Fruit fly (Drosophila melanogaster) whole organism, prepupa: ENCODE measurements around the gene beta4GalT7.

ENCODE experiments used
- CG10669 ChIP-seq: fragments of 200-800 bp; sonication (Bioruptor generic); optimal IDR thresholded peaks from 3 replicates; lab custom pipeline; 2018; ENCODE audit warnings: missing biosample characterization, mild to moderate bottlenecking, missing genetic modification characterization, moderate library complexity
- CG11294 ChIP-seq: fragments of 200-800 bp; sonication (Bioruptor generic); IDR thresholded peaks from 2 replicates; pipeline ENCODE4 v1.3.6; 2022; ENCODE audit warnings: missing biosample characterization, missing genetic modification characterization
- CG11762 ChIP-seq: fragments of 200-800 bp; sonication (Bioruptor generic); optimal IDR thresholded peaks from 3 replicates; lab custom pipeline; 2016; ENCODE audit warnings: missing biosample characterization, missing genetic modification characterization; ENCODE audit not compliant: insufficient read depth
- CG11902 ChIP-seq: fragments of 200-800 bp; sonication (Bioruptor generic); optimal IDR thresholded peaks from 3 replicates; lab custom pipeline; 2016; ENCODE audit warnings: missing biosample characterization, missing genetic modification characterization
- CG15336 ChIP-seq: fragments of 200-800 bp; sonication (Bioruptor generic); IDR thresholded peaks from 2 replicates; pipeline ENCODE4 v1.3.6; 2022; ENCODE audit warnings: missing biosample characterization, missing genetic modification characterization
- CG31627 ChIP-seq: fragments of 200-800 bp; sonication (Bioruptor generic); optimal IDR thresholded peaks from 3 replicates; lab custom pipeline; 2016; ENCODE audit warnings: missing biosample characterization, missing genetic modification characterization
- CG32006 ChIP-seq: fragments of 200-800 bp; sonication (Bioruptor generic); optimal IDR thresholded peaks from 3 replicates; lab custom pipeline; 2017; ENCODE audit warnings: missing biosample characterization, mild to moderate bottlenecking, missing genetic modification characterization
- CG34406 ChIP-seq: fragments of 200-800 bp; sonication (Bioruptor generic); optimal IDR thresholded peaks from 3 replicates; lab custom pipeline; 2016; ENCODE audit warnings: missing biosample characterization, missing genetic modification characterization
- CG3919 ChIP-seq: fragments of 200-800 bp; sonication (Bioruptor generic); optimal IDR thresholded peaks from 3 replicates; lab custom pipeline; 2016; ENCODE audit warnings: missing biosample characterization, missing genetic modification characterization
- CG4318 ChIP-seq: fragments of 200-800 bp; sonication (Bioruptor generic); optimal IDR thresholded peaks from 3 replicates; lab custom pipeline; 2017; ENCODE audit warnings: missing biosample characterization, mild to moderate bottlenecking, missing genetic modification characterization
- CG6163 ChIP-seq: fragments of 200-800 bp; sonication (Bioruptor generic); IDR thresholded peaks from 3 replicates; pipeline ENCODE4 v1.3.6; 2022; ENCODE audit warnings: missing biosample characterization, missing genetic modification characterization
- CG6792 ChIP-seq: fragments of 200-800 bp; sonication (Bioruptor generic); optimal IDR thresholded peaks from 3 replicates; lab custom pipeline; 2016; ENCODE audit warnings: missing biosample characterization, missing genetic modification characterization
- CG6808 ChIP-seq: fragments of 200-800 bp; sonication (Bioruptor generic); optimal IDR thresholded peaks from 3 replicates; lab custom pipeline; 2017; ENCODE audit warnings: missing biosample characterization, missing genetic modification characterization, mild to moderate bottlenecking, moderate library complexity, missing genetic modification reagents
- CG6854 ChIP-seq: fragments of 200-800 bp; sonication (Bioruptor generic); optimal IDR thresholded peaks from 2 replicates; lab custom pipeline; 2017; ENCODE audit warnings: missing biosample characterization, mild to moderate bottlenecking, missing genetic modification characterization
- CG8119 ChIP-seq: fragments of 200-800 bp; sonication (Bioruptor generic); IDR thresholded peaks from 3 replicates; pipeline ENCODE4 v1.3.6; 2022; ENCODE audit warnings: missing biosample characterization, missing genetic modification characterization
- CG8319 ChIP-seq: fragments of 200-800 bp; sonication (Bioruptor generic); optimal IDR thresholded peaks from 3 replicates; lab custom pipeline; 2016; ENCODE audit warnings: missing biosample characterization, missing genetic modification characterization
- CG8632 ChIP-seq: fragments of 200-800 bp; sonication (Bioruptor generic); optimal IDR thresholded peaks from 3 replicates; lab custom pipeline; 2016; ENCODE audit warnings: missing biosample characterization, missing genetic modification characterization
- Eip75B ChIP-seq: fragments of 200-800 bp; sonication (Bioruptor generic); optimal IDR thresholded peaks from 3 replicates; lab custom pipeline; 2016; ENCODE audit warnings: missing biosample characterization, missing genetic modification characterization
- Eip78C ChIP-seq: fragments of 200-800 bp; sonication (Bioruptor generic); peaks from one replicate; lab custom pipeline; 2016; ENCODE audit warnings: missing biosample characterization, missing genetic modification characterization
- Eip93F ChIP-seq: fragments of 200-800 bp; sonication (Bioruptor generic); optimal IDR thresholded peaks from 2 replicates; lab custom pipeline; 2016; ENCODE audit warnings: missing biosample characterization, mild to moderate bottlenecking, missing genetic modification characterization
- Ets21C ChIP-seq: fragments of 200-800 bp; sonication (Bioruptor generic); optimal IDR thresholded peaks from 3 replicates; lab custom pipeline; 2016; ENCODE audit warnings: missing biosample characterization, missing genetic modification characterization
- Gug ChIP-seq: fragments of 200-800 bp; sonication (Bioruptor generic); IDR thresholded peaks from 2 replicates; pipeline ENCODE4 v1.3.6; 2022; ENCODE audit warnings: missing biosample characterization, missing genetic modification characterization
- Hr38 ChIP-seq: sonication (Bioruptor generic); optimal IDR thresholded peaks from 2 replicates; lab custom pipeline; 2016; ENCODE audit warnings: missing biosample characterization, missing genetic modification characterization
- Hr4 ChIP-seq: fragments of 200-800 bp; sonication (Bioruptor generic); optimal IDR thresholded peaks from 3 replicates; lab custom pipeline; 2016; ENCODE audit warnings: missing biosample characterization, missing genetic modification characterization
- Met ChIP-seq: fragments of 200-800 bp; sonication (Bioruptor generic); optimal IDR thresholded peaks from 3 replicates; lab custom pipeline; 2016; ENCODE audit warnings: missing biosample characterization, missing genetic modification characterization
- Smox ChIP-seq: fragments of 200-800 bp; sonication (Bioruptor generic); optimal IDR thresholded peaks from 3 replicates; lab custom pipeline; 2016; ENCODE audit warnings: missing biosample characterization, missing genetic modification characterization
- Sox102F ChIP-seq: fragments of 200-800 bp; sonication (Bioruptor generic); optimal IDR thresholded peaks from 2 replicates; lab custom pipeline; 2016; ENCODE audit warnings: missing biosample characterization, mild to moderate bottlenecking, missing genetic modification characterization
- Sox14 ChIP-seq: fragments of 200-800 bp; sonication (Bioruptor generic); optimal IDR thresholded peaks from 3 replicates; lab custom pipeline; 2016; ENCODE audit warnings: missing biosample characterization, missing genetic modification characterization
- Sox15 ChIP-seq: fragments of 200-800 bp; sonication (Bioruptor generic); optimal IDR thresholded peaks from 3 replicates; lab custom pipeline; 2016; ENCODE audit warnings: missing biosample characterization, missing genetic modification characterization
- acj6 ChIP-seq: fragments of 200-800 bp; sonication (Bioruptor generic); optimal IDR thresholded peaks from 3 replicates; lab custom pipeline; 2016; ENCODE audit warnings: missing biosample characterization, missing genetic modification characterization
- cyc ChIP-seq: fragments of 200-800 bp; sonication (Bioruptor generic); optimal IDR thresholded peaks from 3 replicates; lab custom pipeline; 2016; ENCODE audit warnings: missing biosample characterization, missing genetic modification characterization
- dac ChIP-seq: fragments of 200-800 bp; sonication (Bioruptor generic); optimal IDR thresholded peaks from 2 replicates; lab custom pipeline; 2017; ENCODE audit warnings: missing biosample characterization, mild to moderate bottlenecking, missing genetic modification characterization
- dsx ChIP-seq: fragments of 200-800 bp; optimal IDR thresholded peaks from 3 replicates; lab custom pipeline; 2019; ENCODE audit warnings: missing biosample characterization, mild to moderate bottlenecking, missing genetic modification characterization, moderate library complexity; ENCODE audit not compliant: poor library complexity, severe bottlenecking
- eg ChIP-seq: fragments of 200-800 bp; sonication (Bioruptor generic); IDR thresholded peaks from 3 replicates; pipeline ENCODE4 v1.3.6; 2022; ENCODE audit warnings: missing biosample characterization, missing genetic modification characterization
- fd85E ChIP-seq: fragments of 200-800 bp; sonication (Bioruptor generic); optimal IDR thresholded peaks from 3 replicates; lab custom pipeline; 2016; ENCODE audit warnings: missing biosample characterization, missing genetic modification characterization
- fkh ChIP-seq: fragments of 200-800 bp; sonication (Bioruptor generic); optimal IDR thresholded peaks from 3 replicates; lab custom pipeline; 2017; ENCODE audit warnings: missing biosample characterization, mild to moderate bottlenecking, missing genetic modification characterization, moderate library complexity
- pdm3 ChIP-seq: fragments of 200-800 bp; sonication (Bioruptor generic); optimal IDR thresholded peaks from 3 replicates; lab custom pipeline; 2016; ENCODE audit warnings: missing biosample characterization, missing genetic modification characterization
- ss ChIP-seq, 2 experiments: fragments of 200-800 bp; sonication (Bioruptor generic); optimal IDR thresholded peaks; 2 replicates in 1 of 2; 3 replicates in 1 of 2; lab custom pipeline; 2017 to 2018; ENCODE audit warnings: mild to moderate bottlenecking in 2 of 2, missing biosample characterization in 2 of 2, missing genetic modification characterization in 2 of 2, moderate library complexity in 1 of 2
- svp ChIP-seq: fragments of 200-800 bp; sonication (Bioruptor generic); peaks from one replicate; lab custom pipeline; 2016; ENCODE audit warnings: missing biosample characterization, missing genetic modification characterization
- topi ChIP-seq: fragments of 200-800 bp; sonication (Bioruptor generic); optimal IDR thresholded peaks from 3 replicates; lab custom pipeline; 2016; ENCODE audit warnings: missing biosample characterization, missing genetic modification characterization
- vri ChIP-seq: fragments of 200-800 bp; sonication (Bioruptor generic); optimal IDR thresholded peaks from 3 replicates; lab custom pipeline; 2016; ENCODE audit warnings: missing biosample characterization, mild to moderate bottlenecking, missing genetic modification characterization

beta4GalT7 gene

DNA sequence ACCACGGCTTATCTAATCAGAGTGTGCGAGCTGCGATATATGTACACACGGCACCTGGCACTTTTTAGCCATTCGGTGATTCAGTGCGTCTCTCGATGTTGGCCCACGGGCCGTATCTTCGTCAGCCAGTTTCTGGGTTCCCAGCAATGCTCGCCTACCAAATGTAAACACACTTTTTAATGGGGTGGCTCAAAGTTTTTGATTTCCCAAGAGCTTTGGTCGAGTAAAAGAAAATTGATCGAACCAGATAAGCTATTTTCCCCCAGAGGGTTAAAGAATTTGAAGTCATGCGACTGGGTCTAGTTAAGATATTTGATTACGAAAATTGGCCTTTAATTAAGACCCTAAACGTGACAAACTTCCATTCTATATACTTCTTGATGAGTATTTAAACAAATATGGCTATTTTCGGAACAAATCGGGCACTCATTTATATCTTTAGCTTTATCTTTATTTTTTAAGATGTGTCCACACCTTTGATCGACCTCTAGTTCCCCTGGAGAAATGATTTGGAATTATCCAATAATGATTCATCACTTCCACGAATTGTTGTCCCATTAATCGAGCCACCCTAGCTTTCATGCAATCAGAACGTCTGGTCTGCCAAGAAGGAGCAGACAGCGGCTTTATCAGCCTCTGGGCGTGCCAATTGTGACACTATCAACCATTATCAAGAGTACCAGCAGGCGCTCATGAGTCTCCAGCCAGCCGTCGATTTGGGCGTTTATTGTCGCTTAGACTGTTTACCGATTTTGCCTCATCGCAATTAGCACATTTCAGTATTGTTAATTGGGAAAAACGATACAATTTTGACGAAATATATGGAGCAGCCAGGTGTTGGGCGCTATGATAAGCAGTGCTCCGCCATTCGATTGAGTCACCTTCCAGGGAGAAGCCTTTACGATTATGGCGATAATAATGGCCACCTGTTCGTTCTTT, 4.5 kb downstream of the beta4GalT7 start (continued):
- TF ChIP-seq CG31627 (peak; percentile 52), CG34406 (no peak), acj6 (GFP tag; lab: Kevin White, UChicago) (no peak), eg (GFP tag; lab: Robert Waterston, UW) (no peak), CG8632 (GFP tag; lab: Kevin White, UChicago) (no peak), fd85E (GFP tag; lab: Kevin White, UChicago) (no peak), CG3919 (GFP tag; lab: Kevin White, UChicago) (no peak), Gug (GFP tag; lab: Robert Waterston, UW) (no peak), Sox102F (GFP tag; lab: Kevin White, UChicago) (no peak), CG11294 (GFP tag; lab: Robert Waterston, UW) (no peak), Sox14 (GFP tag; lab: Kevin White, UChicago) (peak; percentile 64), CG6854 (GFP tag; lab: Kevin White, UChicago) (no peak), CG32006 (GFP tag; lab: Kevin White, UChicago) (no peak), CG4318 (GFP tag; lab: Kevin White, UChicago) (no peak), CG10669 (no peak), dsx (no peak), CG8319 (GFP tag; lab: Kevin White, UChicago) (no peak), CG11902 (GFP tag; lab: Kevin White, UChicago) (no peak), Met (GFP tag; lab: Kevin White, UChicago) (no peak), Smox (GFP tag; lab: Kevin White, UChicago) (no peak), topi (GFP tag; lab: Kevin White, UChicago) (no peak), Eip78C (GFP tag; lab: Kevin White, UChicago) (no peak), Hr38 (no peak), Sox15 (peak; percentile 44), CG15336 (GFP tag; lab: Robert Waterston, UW) (no peak), vri (GFP tag; lab: Kevin White, UChicago) (peak; percentile 69), dac (no peak), CG8119 (0 out of 3 replicates have a peak, but pooled peaks have one; percentile 31), CG11762 (GFP tag; lab: Kevin White, UChicago) (no peak), Eip75B (GFP tag; lab: Kevin White, UChicago) (no peak), ss (GFP tag; optimal IDR thresholded peaks at IDR 0.05; lab: Kevin White, UChicago) (no peak), fkh (GFP tag; lab: Kevin White, UChicago) (peak; percentile 82)

- no peak for TF ChIP-seq Ets21C (GFP tag; lab: Kevin White, UChicago)
- no peak for TF ChIP-seq CG6808 (GFP tag; lab: Kevin White, UChicago)
- no peak for TF ChIP-seq CG6163 (GFP tag; lab: Robert Waterston, UW)
- TF ChIP-seq CG8119 = no peak
- no peak for TF ChIP-seq CG15336 (GFP tag; lab: Robert Waterston, UW)
- no peak for TF ChIP-seq CG6792 (GFP tag; lab: Kevin White, UChicago)
- no peak for TF ChIP-seq fd85E (GFP tag; lab: Kevin White, UChicago)
- no peak for TF ChIP-seq Eip93F
- TF ChIP-seq CG11762 (GFP tag; lab: Kevin White, UChicago) = no peak
- TF ChIP-seq CG31627 = no peak
- TF ChIP-seq vri (GFP tag; lab: Kevin White, UChicago) = no peak
- no peak for TF ChIP-seq cyc (GFP tag; lab: Kevin White, UChicago)
- TF ChIP-seq CG11294 (GFP tag; lab: Robert Waterston, UW) = no peak
- no peak for TF ChIP-seq dsx
- TF ChIP-seq Eip78C (GFP tag; lab: Kevin White, UChicago) = no peak
- TF ChIP-seq Hr4 = no peak
- TF ChIP-seq svp = no peak
- no peak for TF ChIP-seq pdm3 (GFP tag; lab: Kevin White, UChicago)
Measured at dm6 chr3R:25032686-25033085, 9.6 kb downstream of the beta4GalT7 start.
